Worm (Caenorhabditis elegans) whole organism, midembryonic: ENCODE results near the gene F55A11.1.

Source experiments
- T22C8.4 ChIP-seq: fragments of 200-800 bp; sonication (Bioruptor generic); IDR thresholded peaks from 2 replicates; pipeline ENCODE4 v1.3.6; 2022; ENCODE audit warnings: missing genetic modification characterization, missing compliant biosample characterization
- cog-1 ChIP-seq: sonication (generic microtip); optimal IDR thresholded peaks from 2 replicates; lab custom pipeline; 2016; ENCODE audit warnings: missing genetic modification characterization, missing compliant biosample characterization
- flt-1 ChIP-seq: fragments of 200-800 bp; sonication (Bioruptor generic); IDR thresholded peaks from 2 replicates; pipeline ENCODE4 v1.3.6; 2022; ENCODE audit warnings: missing genetic modification characterization, missing compliant biosample characterization
- klf-2 ChIP-seq: fragments of 200-800 bp; sonication (Bioruptor generic); conservative IDR thresholded peaks from 2 replicates; pipeline ENCODE4 v1.3.6; 2022; ENCODE audit warnings: missing genetic modification reagents, missing genetic modification characterization, missing compliant biosample characterization
- med-1 ChIP-seq: sonication (generic microtip); optimal IDR thresholded peaks from 2 replicates; lab custom pipeline; 2017; ENCODE audit warnings: missing genetic modification characterization, mild to moderate bottlenecking, missing compliant biosample characterization, antibody characterized with exemption, missing genetic modification reagents; ENCODE audit not compliant: insufficient read depth
- ref-1 ChIP-seq: fragments of 200-800 bp; sonication (Bioruptor generic); conservative IDR thresholded peaks from 2 replicates; pipeline ENCODE4 v1.3.6; 2022; ENCODE audit warnings: missing genetic modification reagents, missing genetic modification characterization, missing compliant biosample characterization
- tab-1 ChIP-seq: fragments of 200-800 bp; sonication (Bioruptor generic); IDR thresholded peaks from 2 replicates; pipeline ENCODE4 v1.3.6; 2022; ENCODE audit warnings: missing genetic modification characterization, missing compliant biosample characterization
- ztf-23 ChIP-seq: fragments of 200-800 bp; sonication (Bioruptor generic); IDR thresholded peaks from 2 replicates; pipeline ENCODE4 v1.3.6; 2022; ENCODE audit warnings: missing genetic modification reagents, missing genetic modification characterization, missing compliant biosample characterization
- ztf-29 ChIP-seq: fragments of 200-800 bp; sonication (Bioruptor generic); IDR thresholded peaks from 2 replicates; pipeline ENCODE4 v1.3.6; 2022; ENCODE audit warnings: missing genetic modification reagents, missing genetic modification characterization, missing compliant biosample characterization

The F55A11.1 gene

DNA sequence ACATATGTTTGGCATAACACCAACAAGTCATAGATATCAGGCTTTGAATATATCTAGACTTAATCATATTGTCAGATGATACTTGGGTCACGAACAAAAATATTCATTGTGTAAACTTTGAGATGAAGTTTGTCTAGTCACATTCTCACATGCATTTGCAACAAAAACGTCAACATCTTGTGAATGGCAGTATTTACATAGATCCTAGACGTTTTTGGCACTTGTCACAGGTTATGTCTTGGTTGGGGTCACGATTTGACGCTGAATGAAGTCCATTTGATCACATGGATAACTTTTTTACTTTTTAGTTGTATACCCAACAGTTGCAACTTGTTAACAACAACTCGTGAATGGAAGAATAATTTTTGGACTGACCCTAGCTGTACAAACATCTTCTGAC lies 34.1 kb upstream of the F55A11.1 start:
- TF ChIP-seq T22C8.4 (GFP tag; lab: Robert Waterston, UW) (no peak), flt-1 (GFP tag; lab: Robert Waterston, UW) (no peak), cog-1 (tag; lab: Kevin White, UChicago) (no peak), klf-2 (GFP tag; lab: Robert Waterston, UW) (no peak), ztf-29 (no peak), ref-1 (GFP tag; lab: Robert Waterston, UW) (no peak), med-1 (GFP tag; lab: Kevin White, UChicago) (no peak), ztf-23 (no peak), tab-1 (GFP tag; lab: Robert Waterston, UW) (no peak)

DNA sequence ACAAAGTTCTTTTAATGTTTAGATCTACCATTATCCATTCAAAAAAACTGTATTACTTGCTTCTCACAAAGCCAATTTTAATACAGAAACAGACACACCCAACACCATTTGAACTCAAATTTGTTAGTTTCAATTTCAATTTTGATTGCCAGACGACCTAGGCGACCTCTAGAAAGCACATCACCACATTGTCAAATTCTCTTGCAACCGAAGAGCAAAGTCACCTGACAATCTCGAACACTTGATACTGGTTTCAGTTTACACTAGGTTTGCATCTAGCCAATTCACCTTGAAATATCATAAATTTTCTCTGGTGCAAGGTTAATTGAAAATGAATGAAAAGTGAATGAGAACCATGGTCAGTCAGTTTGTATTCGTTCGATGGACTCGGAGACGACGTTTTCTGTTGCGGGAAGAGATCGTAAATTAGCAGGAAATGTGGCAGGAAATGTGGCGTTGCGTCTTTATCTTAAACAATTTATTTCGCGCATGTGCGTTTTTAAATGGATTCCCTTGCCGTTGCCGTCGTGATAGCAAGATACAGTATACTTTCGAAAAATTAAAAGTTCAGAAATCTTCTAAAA lies 33.2 kb upstream of the F55A11.1 start:
- TF ChIP-seq ztf-23: no peak
- no peak for TF ChIP-seq ref-1 (GFP tag; lab: Robert Waterston, UW)
- TF ChIP-seq med-1 (GFP tag; lab: Kevin White, UChicago): no peak
- TF ChIP-seq tab-1 (GFP tag; lab: Robert Waterston, UW): no peak
- no peak for TF ChIP-seq T22C8.4 (GFP tag; lab: Robert Waterston, UW)
- no peak for TF ChIP-seq ztf-29
- TF ChIP-seq flt-1 (GFP tag; lab: Robert Waterston, UW): no peak
- no peak for TF ChIP-seq klf-2 (GFP tag; lab: Robert Waterston, UW)
- no peak for TF ChIP-seq cog-1 (tag; lab: Kevin White, UChicago)

DNA sequence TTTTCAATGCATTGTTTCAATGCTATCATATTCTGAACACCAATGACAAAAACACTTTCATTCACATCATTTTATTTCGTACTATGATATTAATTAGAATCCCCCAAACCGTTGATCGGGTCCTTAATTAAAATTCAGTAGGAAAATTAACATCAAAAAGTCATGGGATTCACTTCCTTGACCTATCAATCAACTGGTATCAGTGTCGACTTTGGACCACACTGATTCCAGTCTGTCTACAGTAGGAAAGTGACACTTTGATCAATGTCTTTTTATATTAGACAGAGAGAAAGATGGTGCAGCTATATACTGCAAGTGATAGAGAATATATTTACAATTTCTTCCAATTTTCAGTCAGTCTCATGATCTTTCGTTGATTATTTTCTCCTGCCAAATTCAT lies 32.2 kb upstream of the F55A11.1 start:
- TF ChIP-seq flt-1 (GFP tag; lab: Robert Waterston, UW) (no peak), med-1 (GFP tag; lab: Kevin White, UChicago) (no peak), ref-1 (GFP tag; lab: Robert Waterston, UW) (no peak), ztf-29 (no peak), klf-2 (GFP tag; lab: Robert Waterston, UW) (no peak), cog-1 (tag; lab: Kevin White, UChicago) (no peak)

DNA sequence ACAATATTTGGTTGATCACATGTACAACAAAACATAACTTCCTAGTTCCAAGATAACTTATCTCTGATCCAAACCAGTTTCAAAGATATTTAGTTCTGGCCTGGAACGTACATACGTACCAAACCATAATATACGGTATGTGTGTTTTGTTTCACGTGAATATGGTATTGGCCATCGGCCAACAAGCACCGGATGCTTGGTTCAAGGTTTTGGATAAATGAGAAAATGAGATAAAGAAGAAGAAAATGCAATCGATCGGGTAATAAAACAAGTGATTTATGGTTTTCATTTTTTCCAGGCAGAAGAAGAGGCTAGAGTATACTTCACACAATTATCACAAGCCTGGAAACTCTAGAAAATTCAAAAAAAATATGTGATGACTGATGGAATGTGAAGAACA lies 31.2 kb upstream of the F55A11.1 start:
- TF ChIP-seq tab-1 (GFP tag; lab: Robert Waterston, UW) (no peak), cog-1 (tag; lab: Kevin White, UChicago) (no peak), ref-1 (GFP tag; lab: Robert Waterston, UW) (no peak), ztf-29 (no peak), klf-2 (GFP tag; lab: Robert Waterston, UW) (no peak), flt-1 (GFP tag; lab: Robert Waterston, UW) (no peak), med-1 (GFP tag; lab: Kevin White, UChicago) (no peak), ztf-23 (no peak), T22C8.4 (GFP tag; lab: Robert Waterston, UW) (no peak)

DNA sequence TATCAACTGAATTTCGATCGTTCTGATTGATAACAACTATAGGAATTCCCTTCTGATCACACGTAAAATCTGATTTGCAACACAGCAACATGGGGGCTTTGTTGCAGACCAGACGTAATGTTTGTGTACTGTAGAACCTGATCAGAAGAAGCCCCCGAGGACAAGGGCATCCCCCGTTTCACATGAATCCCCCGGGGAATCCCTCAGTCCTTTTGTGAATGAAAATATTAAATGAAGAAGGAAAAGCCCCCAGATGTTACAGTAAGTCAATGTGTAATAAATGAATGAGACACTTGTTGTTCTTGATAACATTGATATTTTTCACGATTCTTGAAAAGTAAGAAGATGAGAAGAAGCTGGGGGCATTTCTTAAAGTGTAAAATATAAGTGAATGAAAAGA lies 30.0 kb upstream of the F55A11.1 start:
- TF ChIP-seq cog-1 (tag; lab: Kevin White, UChicago): no peak
- TF ChIP-seq med-1 (GFP tag; lab: Kevin White, UChicago): no peak
- TF ChIP-seq klf-2 (GFP tag; lab: Robert Waterston, UW): no peak
- no peak for TF ChIP-seq T22C8.4 (GFP tag; lab: Robert Waterston, UW)
- TF ChIP-seq ztf-23: no peak
- TF ChIP-seq tab-1 (GFP tag; lab: Robert Waterston, UW): no peak
- TF ChIP-seq ztf-29: no peak
- TF ChIP-seq flt-1 (GFP tag; lab: Robert Waterston, UW): no peak
- no peak for TF ChIP-seq ref-1 (GFP tag; lab: Robert Waterston, UW)

DNA sequence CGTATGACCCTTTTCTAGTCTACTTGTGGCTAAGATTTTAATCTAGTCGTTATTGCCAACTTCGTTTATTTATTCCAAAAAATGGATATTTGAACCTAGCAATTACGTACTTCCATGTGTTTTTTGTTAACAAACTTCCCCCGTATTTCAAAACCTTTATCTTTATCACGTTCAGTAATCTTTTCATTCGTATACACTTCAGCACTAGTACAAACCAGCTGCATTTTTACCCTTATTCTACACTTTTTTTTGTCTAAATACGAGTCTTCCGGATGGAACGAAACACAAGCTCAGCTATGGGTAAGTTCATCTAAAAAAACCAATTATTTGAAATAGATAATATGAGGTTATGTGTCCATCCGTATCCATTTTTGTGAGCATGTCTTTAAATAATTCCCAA lies 25.3 kb upstream of the F55A11.1 start, which contains the start of gene D2023.1:
D2023.1 (plus strand) TSS at position 77 of the 400 bp plus-strand sequence.
- TF ChIP-seq ztf-29 (no peak), flt-1 (GFP tag; lab: Robert Waterston, UW) (no peak), T22C8.4 (GFP tag; lab: Robert Waterston, UW) (no peak), ztf-23 (no peak), klf-2 (GFP tag; lab: Robert Waterston, UW) (no peak), ref-1 (GFP tag; lab: Robert Waterston, UW) (no peak), tab-1 (GFP tag; lab: Robert Waterston, UW) (no peak), med-1 (GFP tag; lab: Kevin White, UChicago) (no peak), cog-1 (tag; lab: Kevin White, UChicago) (no peak)

DNA sequence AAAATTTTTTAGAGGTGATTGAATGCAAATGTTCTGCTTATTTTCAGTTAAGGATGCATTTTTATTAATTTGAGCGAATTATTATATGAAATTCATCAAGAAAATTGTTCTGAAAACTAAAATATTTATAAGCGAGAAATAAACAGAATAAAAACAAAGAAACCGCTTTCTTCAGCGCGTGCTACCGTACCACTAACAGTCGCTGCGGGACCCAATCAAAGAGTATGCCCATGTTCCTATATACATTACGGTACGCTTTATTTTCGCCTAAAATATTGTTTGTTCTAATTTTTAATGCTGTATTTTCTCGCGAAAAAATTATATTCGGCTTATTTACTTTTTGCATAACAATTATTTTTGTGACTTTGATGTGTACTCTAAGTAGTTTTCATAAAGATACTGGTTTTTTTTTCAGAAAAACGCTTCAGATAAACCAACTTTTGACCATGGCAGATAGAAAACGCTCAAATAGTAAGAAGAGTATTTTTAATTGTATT lies 23.6 kb upstream of the F55A11.1 start, which contains the start of gene F55A11.8:
F55A11.8 (plus strand) TSS at position 447 of the 497 bp plus-strand sequence.
- TF ChIP-seq cog-1 (tag; lab: Kevin White, UChicago): no peak
- TF ChIP-seq T22C8.4 (GFP tag; lab: Robert Waterston, UW): no peak
- TF ChIP-seq ref-1 (GFP tag; lab: Robert Waterston, UW): no peak
- no peak for TF ChIP-seq flt-1 (GFP tag; lab: Robert Waterston, UW)
- TF ChIP-seq klf-2 (GFP tag; lab: Robert Waterston, UW): no peak
- no peak for TF ChIP-seq ztf-29
- TF ChIP-seq ztf-23: no peak
- no peak for TF ChIP-seq tab-1 (GFP tag; lab: Robert Waterston, UW)

DNA sequence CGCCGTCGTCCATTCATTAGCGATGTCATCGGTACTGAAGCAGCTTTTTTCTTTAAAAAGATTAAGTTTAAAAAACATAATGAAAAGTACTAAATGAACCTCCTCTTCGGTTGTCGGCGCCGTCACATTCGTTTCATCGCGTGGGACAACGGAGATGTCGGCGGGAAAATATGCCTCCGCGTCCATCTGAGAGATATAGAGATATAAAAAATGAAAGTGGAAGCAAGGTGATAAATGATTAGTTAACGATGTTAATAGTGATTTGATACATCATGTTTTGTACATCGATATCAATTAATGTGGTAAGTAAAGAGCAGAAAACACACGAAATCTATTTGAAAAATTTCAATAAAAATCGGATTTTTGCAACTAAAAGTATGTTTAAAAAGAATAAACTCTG lies 23.1 kb upstream of the F55A11.1 start, which contains the start of gene F55A11.7:
F55A11.7 (minus strand) TSS at position 186 of the 400 bp plus-strand sequence.
- TF ChIP-seq ref-1 (GFP tag; lab: Robert Waterston, UW) (no peak), klf-2 (GFP tag; lab: Robert Waterston, UW) (no peak), flt-1 (GFP tag; lab: Robert Waterston, UW) (no peak), T22C8.4 (GFP tag; lab: Robert Waterston, UW) (no peak), ztf-29 (no peak), cog-1 (tag; lab: Kevin White, UChicago) (no peak), med-1 (GFP tag; lab: Kevin White, UChicago) (no peak), ztf-23 (no peak), tab-1 (GFP tag; lab: Robert Waterston, UW) (no peak)
